Fruit fly (Drosophila melanogaster) whole organism, embryonic: ENCODE data around the gene TfAP-2.

Source experiments
- Asciz ChIP-seq: fragments of 200-800 bp; sonication (Bioruptor generic); optimal IDR thresholded peaks from 2 replicates; lab custom pipeline; 2017; ENCODE audit warnings: missing biosample characterization, mild to moderate bottlenecking, missing genetic modification characterization, missing genetic modification reagents
- Atf3 ChIP-seq: fragments of 200-800 bp; sonication (Bioruptor generic); optimal IDR thresholded peaks from 3 replicates; lab custom pipeline; 2016; ENCODE audit warnings: missing biosample characterization, missing genetic modification characterization
- Atf6 ChIP-seq: fragments of 200-800 bp; sonication (Bioruptor generic); IDR thresholded peaks from 2 replicates; pipeline ENCODE4 v1.3.6; 2022; ENCODE audit warnings: missing biosample characterization, missing genetic modification characterization
- BtbVII ChIP-seq: fragments of 200-800 bp; sonication (Bioruptor generic); optimal IDR thresholded peaks from 3 replicates; lab custom pipeline; 2017; ENCODE audit warnings: missing biosample characterization, mild to moderate bottlenecking, missing genetic modification characterization
- C15 ChIP-seq: fragments of 200-800 bp; sonication (Bioruptor generic); IDR thresholded peaks from 3 replicates; pipeline ENCODE4 v1.3.6; 2022; ENCODE audit warnings: missing biosample characterization, missing genetic modification characterization
- CG10209 ChIP-seq: fragments of 200-800 bp; sonication (Bioruptor generic); optimal IDR thresholded peaks from 3 replicates; lab custom pipeline; 2017; ENCODE audit warnings: missing biosample characterization, mild to moderate bottlenecking, missing genetic modification characterization, missing genetic modification reagents
- CG11723 ChIP-seq: fragments of 200-800 bp; sonication (Bioruptor generic); optimal IDR thresholded peaks from 2 replicates; lab custom pipeline; 2017; ENCODE audit warnings: missing biosample characterization, mild to moderate bottlenecking, missing genetic modification characterization
- CG13775 ChIP-seq: fragments of 200-800 bp; sonication (Bioruptor generic); optimal IDR thresholded peaks from 3 replicates; lab custom pipeline; 2017; ENCODE audit warnings: missing biosample characterization, mild to moderate bottlenecking, missing genetic modification characterization
- CG15479 ChIP-seq: fragments of 200-800 bp; sonication (Bioruptor generic); optimal IDR thresholded peaks from 3 replicates; lab custom pipeline; 2019; ENCODE audit warnings: missing biosample characterization, mild to moderate bottlenecking, missing genetic modification characterization, moderate library complexity
- CG18262 ChIP-seq: fragments of 200-800 bp; optimal IDR thresholded peaks from 3 replicates; lab custom pipeline; 2019; ENCODE audit warnings: missing biosample characterization, mild to moderate bottlenecking, missing genetic modification characterization, moderate library complexity
- CG2712 ChIP-seq: fragments of 200-800 bp; optimal IDR thresholded peaks from 3 replicates; lab custom pipeline; 2019; ENCODE audit warnings: missing biosample characterization, mild to moderate bottlenecking, missing genetic modification characterization, moderate library complexity
- CG31224 ChIP-seq: fragments of 200-800 bp; sonication (Bioruptor generic); IDR thresholded peaks from 2 replicates; pipeline ENCODE4 v1.3.6; 2022; ENCODE audit warnings: missing biosample characterization, missing genetic modification characterization
- CG34224 ChIP-seq: fragments of 200-800 bp; sonication (Bioruptor generic); IDR thresholded peaks from 3 replicates; pipeline ENCODE4 v1.3.6; 2022; ENCODE audit warnings: missing biosample characterization, missing genetic modification characterization; ENCODE audit not compliant: partially characterized antibody
- CG43689 ChIP-seq: fragments of 200-800 bp; sonication (Bioruptor generic); IDR thresholded peaks from 2 replicates; pipeline ENCODE4 v1.3.6; 2022; ENCODE audit warnings: missing biosample characterization, missing genetic modification characterization
- CG5245 ChIP-seq: fragments of 200-800 bp; sonication (Bioruptor generic); optimal IDR thresholded peaks from 3 replicates; lab custom pipeline; 2016; ENCODE audit warnings: missing biosample characterization, missing genetic modification characterization
- CG6791 ChIP-seq: fragments of 200-800 bp; sonication (Bioruptor generic); IDR thresholded peaks from 3 replicates; pipeline ENCODE4 v1.3.6; 2022; ENCODE audit warnings: missing biosample characterization, missing genetic modification characterization; ENCODE audit not compliant: partially characterized antibody
- CG6813 ChIP-seq: fragments of 200-800 bp; sonication (Bioruptor generic); optimal IDR thresholded peaks from 2 replicates; lab custom pipeline; 2017; ENCODE audit warnings: missing biosample characterization, missing genetic modification characterization, mild to moderate bottlenecking, moderate library complexity, missing genetic modification reagents
- CG7963 ChIP-seq: fragments of 200-800 bp; sonication (Bioruptor generic); IDR thresholded peaks from 3 replicates; pipeline ENCODE4 v1.3.6; 2022; ENCODE audit warnings: missing biosample characterization, missing genetic modification characterization; ENCODE audit not compliant: partially characterized antibody
- Deaf1 ChIP-seq: fragments of 200-800 bp; optimal IDR thresholded peaks from 3 replicates; lab custom pipeline; 2019; ENCODE audit warnings: missing biosample characterization, mild to moderate bottlenecking, missing genetic modification characterization, moderate library complexity
- Doc2 ChIP-seq: fragments of 200-800 bp; sonication (Bioruptor generic); IDR thresholded peaks from 2 replicates; pipeline ENCODE4 v1.3.6; 2022; ENCODE audit warnings: missing biosample characterization, missing genetic modification characterization
- Dp ChIP-seq: fragments of 200-800 bp; sonication (Bioruptor generic); optimal IDR thresholded peaks from 2 replicates; lab custom pipeline; 2018; ENCODE audit warnings: missing biosample characterization, mild to moderate bottlenecking, missing genetic modification characterization, moderate library complexity
- Eip74EF ChIP-seq, 2 experiments: fragments of 200-800 bp in 1 of 2; fragments of >200 bp in 1 of 2; sonication (Bioruptor generic) in 1 of 2; optimal IDR thresholded peaks; 2 replicates each; lab custom pipeline; 2017 to 2019; ENCODE audit warnings: missing biosample characterization in 2 of 2, missing genetic modification characterization in 2 of 2, mild to moderate bottlenecking in 1 of 2, moderate library complexity in 1 of 2
- Gsc ChIP-seq: fragments of 200-800 bp; sonication (Bioruptor generic); IDR thresholded peaks from 2 replicates; pipeline ENCODE4 v1.3.6; 2022; ENCODE audit warnings: missing biosample characterization, missing genetic modification characterization
- HmgZ ChIP-seq: fragments of 200-800 bp; sonication (Bioruptor generic); optimal IDR thresholded peaks from 2 replicates; lab custom pipeline; 2018; ENCODE audit warnings: missing biosample characterization, mild to moderate bottlenecking, missing genetic modification characterization
- Mrtf ChIP-seq: fragments of 200-800 bp; sonication (Bioruptor generic); IDR thresholded peaks from 3 replicates; pipeline ENCODE4 v1.3.6; 2022; ENCODE audit warnings: missing biosample characterization, missing genetic modification characterization
- NK7.1 ChIP-seq: fragments of 200-800 bp; sonication (Bioruptor generic); optimal IDR thresholded peaks from 3 replicates; lab custom pipeline; 2016; ENCODE audit warnings: missing biosample characterization, missing genetic modification characterization
- Nf-YA ChIP-seq: fragments of 200-800 bp; sonication (Bioruptor generic); IDR thresholded peaks from 2 replicates; pipeline ENCODE4 v1.3.6; 2022; ENCODE audit warnings: missing biosample characterization, missing genetic modification characterization
- Oli ChIP-seq: fragments of 200-800 bp; sonication (Bioruptor generic); optimal IDR thresholded peaks from 2 replicates; lab custom pipeline; 2018; ENCODE audit warnings: missing biosample characterization, mild to moderate bottlenecking, missing genetic modification characterization, moderate library complexity
- Ptx1 ChIP-seq: fragments of 200-800 bp; sonication (Bioruptor generic); IDR thresholded peaks from 2 replicates; pipeline ENCODE4 v1.3.6; 2022; ENCODE audit warnings: missing biosample characterization, missing genetic modification characterization
- Tbp ChIP-seq: fragments of >200 bp; optimal IDR thresholded peaks from 2 replicates; lab custom pipeline; 2018; ENCODE audit warnings: missing biosample characterization, missing genetic modification characterization
- Trl ChIP-seq, 3 experiments: fragments of >200 bp in 2 of 3; fragments of 200-800 bp in 1 of 3; sonication (Bioruptor generic) in 1 of 3; optimal IDR thresholded peaks; 2 replicates in 1 of 3; 3 replicates in 2 of 3; lab custom pipeline; 2016 to 2017; ENCODE audit warnings: missing biosample characterization in 1 of 3, missing genetic modification characterization in 1 of 3
- ab ChIP-seq: fragments of 200-800 bp; sonication (Bioruptor generic); optimal IDR thresholded peaks from 2 replicates; lab custom pipeline; 2016; ENCODE audit warnings: missing biosample characterization, missing genetic modification characterization
- ac ChIP-seq: fragments of 200-800 bp; sonication (Bioruptor generic); optimal IDR thresholded peaks from 3 replicates; lab custom pipeline; 2017; ENCODE audit warnings: missing biosample characterization, mild to moderate bottlenecking, missing genetic modification characterization
- chn ChIP-seq: fragments of 200-800 bp; sonication (Bioruptor generic); optimal IDR thresholded peaks from 2 replicates; lab custom pipeline; 2016; ENCODE audit warnings: missing biosample characterization, missing genetic modification characterization
- crc ChIP-seq: fragments of 200-800 bp; sonication (Bioruptor generic); optimal IDR thresholded peaks from 2 replicates; lab custom pipeline; 2016; ENCODE audit warnings: missing biosample characterization, missing genetic modification characterization
- croc ChIP-seq: fragments of 200-800 bp; sonication (Bioruptor generic); conservative IDR thresholded peaks from 3 replicates; pipeline ENCODE4 v1.3.6; 2022; ENCODE audit warnings: missing biosample characterization, missing genetic modification characterization
- dpn ChIP-seq, 2 experiments: fragments of 200-800 bp; sonication (Bioruptor generic); optimal IDR thresholded peaks; 3 replicates each; lab custom pipeline; 2016; ENCODE audit warnings: missing biosample characterization in 2 of 2, missing genetic modification characterization in 2 of 2
- ems ChIP-seq: fragments of 200-800 bp; sonication (Bioruptor generic); optimal IDR thresholded peaks from 3 replicates; lab custom pipeline; 2016; ENCODE audit warnings: missing biosample characterization, missing genetic modification characterization
- fd102C ChIP-seq: fragments of 200-800 bp; sonication (Bioruptor generic); optimal IDR thresholded peaks from 2 replicates; lab custom pipeline; 2018; ENCODE audit warnings: missing biosample characterization, mild to moderate bottlenecking, missing genetic modification characterization, moderate library complexity
- h ChIP-seq: fragments of >200 bp; optimal IDR thresholded peaks from 2 replicates; lab custom pipeline; 2017
- hth ChIP-seq: fragments of >200 bp; optimal IDR thresholded peaks from 2 replicates; lab custom pipeline; 2017; ENCODE audit warnings: inconsistent platforms
- mam ChIP-seq: fragments of 200-800 bp; sonication (Bioruptor generic); optimal IDR thresholded peaks from 3 replicates; lab custom pipeline; 2016; ENCODE audit warnings: missing biosample characterization, missing genetic modification characterization
- prd ChIP-seq, 3 experiments: fragments of >200 bp in 2 of 3; fragments of 200-800 bp in 1 of 3; sonication (Bioruptor generic) in 1 of 3; optimal IDR thresholded peaks in 2 of 3; IDR thresholded peaks in 1 of 3; 2 replicates in 2 of 3; 3 replicates in 1 of 3; pipeline versions ENCODE4 v1.3.6 to Lab custom; 2017 to 2022; ENCODE audit warnings: missing biosample characterization in 1 of 3, missing genetic modification characterization in 1 of 3
- sob ChIP-seq: fragments of 200-800 bp; sonication (Bioruptor generic); IDR thresholded peaks from 2 replicates; pipeline ENCODE4 v1.3.6; 2022; ENCODE audit warnings: missing biosample characterization, missing genetic modification characterization
- ttk ChIP-seq: fragments of 200-800 bp; sonication (Bioruptor generic); IDR thresholded peaks from 2 replicates; pipeline ENCODE4 v2.1.2; 2022; ENCODE audit warnings: missing biosample characterization, missing genetic modification characterization
- vvl ChIP-seq: fragments of 200-800 bp; sonication (Bioruptor generic); IDR thresholded peaks from 2 replicates; pipeline ENCODE4 v1.3.6; 2022; ENCODE audit warnings: missing biosample characterization, missing genetic modification characterization
- yki ChIP-seq: fragments of >200 bp; optimal IDR thresholded peaks from 3 replicates; lab custom pipeline; 2018
- zf30C ChIP-seq: fragments of 200-800 bp; sonication (Bioruptor generic); optimal IDR thresholded peaks from 3 replicates; lab custom pipeline; 2018; ENCODE audit warnings: missing biosample characterization, mild to moderate bottlenecking, missing genetic modification characterization

The TfAP-2 gene

DNA sequence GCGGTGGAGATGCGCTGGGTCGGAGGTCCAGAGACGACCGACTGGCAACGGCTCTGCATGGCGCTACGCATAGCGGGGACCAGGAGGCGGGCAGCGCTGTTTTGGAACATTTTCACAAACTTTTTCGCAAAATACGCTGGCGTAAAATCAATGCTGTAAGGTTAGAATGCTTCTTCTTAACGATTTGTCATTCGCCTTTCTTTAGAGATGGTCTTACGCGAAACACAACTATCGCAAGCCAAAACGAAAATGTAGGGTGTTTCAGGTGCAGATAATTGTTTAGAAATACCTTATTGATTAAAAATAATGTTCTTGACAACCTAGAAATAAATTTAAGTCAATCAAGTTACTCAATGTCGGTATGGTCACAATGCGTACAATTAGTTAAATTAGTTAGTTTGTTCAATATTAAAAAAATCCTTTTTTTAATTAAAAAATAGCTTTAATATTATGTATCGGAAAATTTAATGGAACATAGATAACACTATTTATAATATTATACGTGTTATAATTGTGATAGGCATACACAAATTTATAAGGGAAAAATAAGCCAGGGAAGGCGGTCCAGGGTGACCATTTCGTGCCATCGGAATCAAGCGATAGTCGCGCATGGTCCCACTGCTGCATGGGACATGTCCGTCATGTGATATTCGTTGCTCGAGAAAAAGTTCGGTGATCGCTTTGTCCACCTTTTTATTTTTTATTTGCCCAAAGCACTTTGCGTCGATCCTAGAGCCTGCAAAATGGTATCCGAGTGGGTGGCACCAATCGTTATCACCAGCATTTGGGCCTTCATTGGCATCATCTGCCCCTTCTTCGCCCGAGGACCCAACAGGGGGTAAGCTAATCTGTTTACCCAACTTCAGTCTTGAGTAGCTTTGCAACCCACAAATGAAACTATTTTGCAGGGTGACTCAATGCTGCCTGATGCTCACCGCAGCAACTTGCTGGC lies 47.1 kb upstream of the TfAP-2 start, which contains the start of the genes COX8 and VhaM9.7-b (continued):
- TF ChIP-seq CG5245, result no peak
- TF ChIP-seq CG10209, result no peak
- TF ChIP-seq crc (GFP tag; lab: Kevin White, UChicago), result no peak
- TF ChIP-seq CG31224 (GFP tag; lab: Robert Waterston, UW), result peak; percentile 8; the same call in 1 of the 2 replicates
- TF ChIP-seq Doc2 (GFP tag; lab: Robert Waterston, UW), result no peak
- no peak for TF ChIP-seq Oli (tag; lab: Kevin White, UChicago)
- TF ChIP-seq zf30C, result no peak
- TF ChIP-seq Deaf1 (tag; lab: Kevin White, UChicago), result no peak
- 0 out of 3 replicates have a peak, but pooled peaks have one; percentile 15 for TF ChIP-seq croc (GFP tag; lab: Robert Waterston, UW)
- no peak for TF ChIP-seq CG15479 (GFP tag; lab: Kevin White, UChicago)
- no peak for TF ChIP-seq Eip74EF (GFP tag; optimal IDR thresholded peaks at IDR 0.05; lab: Kevin White, UChicago)
- TF ChIP-seq sob (GFP tag; lab: Robert Waterston, UW), result peak; percentile 67
- TF ChIP-seq HmgZ (tag; lab: Kevin White, UChicago), result peak; percentile 63
- no peak for TF ChIP-seq CG18262 (tag; lab: Kevin White, UChicago)
- TF ChIP-seq CG6813 (GFP tag; lab: Kevin White, UChicago), result no peak
- no peak for TF ChIP-seq yki (lab: Kevin White, UChicago)
- no peak for TF ChIP-seq fd102C (GFP tag; lab: Kevin White, UChicago)
- no peak for TF ChIP-seq ttk
- no peak for TF ChIP-seq BtbVII
- no peak for TF ChIP-seq NK7.1
- no peak for TF ChIP-seq Gsc (GFP tag; lab: Robert Waterston, UW)
- no peak for TF ChIP-seq Asciz (GFP tag; lab: Kevin White, UChicago)
- peak; percentile 32 for TF ChIP-seq ab (GFP tag; lab: Kevin White, UChicago)
- TF ChIP-seq Atf3, result no peak
- TF ChIP-seq mam, result peak; percentile 83
- peak; percentile 76 for TF ChIP-seq CG13775 (GFP tag; lab: Kevin White, UChicago)
- TF ChIP-seq CG34224 (GFP tag; lab: Robert Waterston, UW), result peak; percentile 21; the same call in 1 of the 3 replicates
- no peak; the same call in 1 of the 2 replicates for TF ChIP-seq vvl (GFP tag; lab: Robert Waterston, UW)
- peak; percentile 33; the same call in 1 of the 3 replicates for TF ChIP-seq CG7963 (GFP tag; lab: Robert Waterston, UW)
- peak; percentile 54 to 68 for TF ChIP-seq dpn (GFP tag; optimal IDR thresholded peaks at IDR 0.05; lab: Kevin White, UChicago)
- TF ChIP-seq Dp (GFP tag; lab: Kevin White, UChicago), result no peak
- no peak for TF ChIP-seq h (lab: Kevin White, UChicago)
- peak; percentile 69 for TF ChIP-seq CG6791 (GFP tag; lab: Robert Waterston, UW)
- peak; percentile 48; the same call in 1 of the 2 replicates for TF ChIP-seq Atf6
- TF ChIP-seq CG11723 (GFP tag; lab: Kevin White, UChicago), result no peak
- TF ChIP-seq Mrtf (GFP tag; lab: Robert Waterston, UW), result no peak
- TF ChIP-seq ac (GFP tag; lab: Kevin White, UChicago), result no peak
- no peak for TF ChIP-seq Ptx1 (GFP tag; lab: Robert Waterston, UW)
- TF ChIP-seq C15 (GFP tag; lab: Robert Waterston, UW), result no peak
- no peak for TF ChIP-seq prd (optimal IDR thresholded peaks at IDR 0.05; lab: Kevin White, UChicago)
- TF ChIP-seq prd (GFP tag; IDR thresholded peaks at IDR 0.05; lab: Robert Waterston, UW), result peak; percentile 78; the same call in 2 of the 3 replicates
- TF ChIP-seq hth (lab: Kevin White, UChicago), result no peak
- TF ChIP-seq CG2712, result peak; percentile 71
- no peak for TF ChIP-seq Nf-YA
- peak; percentile 40 for TF ChIP-seq ems (GFP tag; lab: Kevin White, UChicago)
- no peak for TF ChIP-seq CG43689 (GFP tag; lab: Robert Waterston, UW)
- no peak for TF ChIP-seq Tbp (GFP tag; lab: Kevin White, UChicago)
- no peak for TF ChIP-seq Trl (optimal IDR thresholded peaks at IDR 0.05; lab: Kevin White, UChicago)
- peak; percentile 70 for TF ChIP-seq Trl (GFP tag; optimal IDR thresholded peaks at IDR 0.05; lab: Kevin White, UChicago)
- peak; percentile 55 for TF ChIP-seq chn
